Worm (Caenorhabditis elegans): Measurements from ENCODE around the gene ZK742.7.

- TF ChIP-seq lsl-1 (GFP tag; optimal IDR thresholded peaks at IDR 0.05) (no peak), ama-1 (optimal IDR thresholded peaks at IDR 0.05) (no peak), ama-1 (GFP tag; optimal IDR thresholded peaks at IDR 0.05) (no peak), pha-4 (tag; optimal IDR thresholded peaks at IDR 0.05) (no peak)
Measured at ce11 chrV:7759270-7759669, 38.9 kb upstream of the ZK742.7 start.
